Fruit fly (Drosophila melanogaster) whole organism, embryonic: ENCODE measurements around the gene Rtc1.

Source experiments
- CG12769 ChIP-seq: fragments of 200-800 bp; sonication (Bioruptor generic); optimal IDR thresholded peaks from 2 replicates; lab custom pipeline; 2019; ENCODE audit warnings: missing biosample characterization, mild to moderate bottlenecking, missing genetic modification characterization, moderate library complexity
- CG14050 ChIP-seq: fragments of 200-800 bp; sonication (Bioruptor generic); IDR thresholded peaks from 3 replicates; pipeline ENCODE4 v1.3.6; 2022; ENCODE audit warnings: missing biosample characterization, missing genetic modification characterization
- CG15011 ChIP-seq: fragments of 200-800 bp; sonication (Bioruptor generic); optimal IDR thresholded peaks from 3 replicates; lab custom pipeline; 2018; ENCODE audit warnings: missing biosample characterization, mild to moderate bottlenecking, missing genetic modification characterization
- CG4424 ChIP-seq: fragments of 200-800 bp; sonication (Bioruptor generic); optimal IDR thresholded peaks from 3 replicates; lab custom pipeline; 2016; ENCODE audit warnings: missing biosample characterization, missing genetic modification characterization
- CG6175 ChIP-seq: fragments of 200-800 bp; sonication (Bioruptor generic); IDR thresholded peaks from 3 replicates; pipeline ENCODE4 v1.3.6; 2022; ENCODE audit warnings: missing biosample characterization, missing genetic modification characterization
- CG8388 ChIP-seq: fragments of 200-800 bp; sonication (Bioruptor generic); optimal IDR thresholded peaks from 2 replicates; lab custom pipeline; 2019; ENCODE audit warnings: missing biosample characterization, mild to moderate bottlenecking, missing genetic modification characterization, moderate library complexity
- Gug ChIP-seq: fragments of 200-800 bp; sonication (Bioruptor generic); IDR thresholded peaks from 4 replicates; pipeline ENCODE4 v1.3.6; 2022; ENCODE audit warnings: missing biosample characterization, missing genetic modification characterization
- ttk ChIP-seq: fragments of 200-800 bp; sonication (Bioruptor generic); IDR thresholded peaks from 2 replicates; pipeline ENCODE4 v2.1.2; 2022; ENCODE audit warnings: missing biosample characterization, missing genetic modification characterization

DNA sequence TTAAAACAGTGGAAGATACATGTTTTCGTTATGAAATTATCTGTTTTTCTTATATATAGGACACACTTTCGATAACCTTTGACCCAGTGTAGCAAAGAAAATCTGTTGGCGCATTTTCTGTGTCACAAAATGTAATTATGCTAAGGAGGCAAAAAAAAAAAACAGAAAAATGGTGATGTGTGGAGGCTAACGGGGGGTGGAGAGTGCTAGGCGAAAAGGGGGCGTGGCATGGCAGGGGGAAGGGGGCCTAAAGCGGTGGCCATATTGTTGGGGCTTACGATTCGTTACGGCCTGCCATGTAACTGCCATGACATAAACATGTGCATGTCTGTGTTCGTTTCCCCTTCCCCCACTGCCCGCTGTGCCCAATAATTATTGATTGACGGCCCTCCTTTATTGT is 8.2 kb downstream of the Rtc1 start:
- TF ChIP-seq CG8388 (GFP tag; lab: Kevin White, UChicago) (no peak), ttk (no peak), CG6175 (no peak), CG4424 (no peak), Gug (GFP tag; lab: Robert Waterston, UW) (no peak), CG12769 (tag; lab: Kevin White, UChicago) (no peak), CG14050 (GFP tag; lab: Robert Waterston, UW) (no peak), CG15011 (GFP tag; lab: Kevin White, UChicago) (no peak)
